Worm (Caenorhabditis elegans) whole organism, L1 larva: ENCODE measurements around the gene T22D1.1.

Source experiments
- ama-1 ChIP-seq: fragments of 150-350 bp; optimal IDR thresholded peaks from 2 replicates; lab custom pipeline; 2014
- lin-15B ChIP-seq: fragments of 150-350 bp; sonication (generic microtip); optimal IDR thresholded peaks from 3 replicates; lab custom pipeline; 2014; ENCODE audit warnings: missing biosample characterization, missing genetic modification characterization
- lin-35 ChIP-seq, 2 experiments: fragments of 150-350 bp; optimal IDR thresholded peaks; 2 replicates each; lab custom pipeline; 2014; ENCODE audit warnings: missing biosample characterization in 2 of 2, missing genetic modification characterization in 2 of 2, missing genetic modification reagents in 2 of 2
- lin-39 ChIP-seq: fragments of 150-350 bp; optimal IDR thresholded peaks from 2 replicates; lab custom pipeline; 2014; ENCODE audit warnings: missing biosample characterization, missing genetic modification reagents, missing genetic modification characterization
- mdl-1 ChIP-seq, 2 experiments: fragments of 150-350 bp; optimal IDR thresholded peaks; 2 replicates each; lab custom pipeline; 2014 to 2017; ENCODE audit warnings: missing biosample characterization in 2 of 2, missing genetic modification characterization in 2 of 2, inconsistent platforms in 1 of 2
- nhr-11 ChIP-seq: fragments of 150-350 bp; optimal IDR thresholded peaks from 2 replicates; lab custom pipeline; 2014; ENCODE audit warnings: missing biosample characterization, missing genetic modification characterization
- pqm-1 ChIP-seq: sonication (generic microtip); optimal IDR thresholded peaks from 3 replicates; lab custom pipeline; 2017; ENCODE audit warnings: missing biosample characterization, missing genetic modification characterization
- skn-1 ChIP-seq: fragments of 150-350 bp; optimal IDR thresholded peaks from 2 replicates; lab custom pipeline; 2014; ENCODE audit warnings: missing biosample characterization, missing genetic modification characterization
- zip-4 ChIP-seq: fragments of 200-800 bp; sonication (Bioruptor generic); optimal IDR thresholded peaks from 2 replicates; lab custom pipeline; 2018; ENCODE audit warnings: mild to moderate bottlenecking, missing genetic modification characterization, moderate library complexity, missing compliant biosample characterization

ce11 chrIV:6883342-6883741, 39.8 kb upstream of the T22D1.1 start, which contains the start of gene tre-2:
- TF ChIP-seq lin-15B (tag; lab: Kevin White, UChicago) (no peak), zip-4 (GFP tag; lab: Kevin White, UChicago) (no peak), mdl-1 (tag; optimal IDR thresholded peaks at IDR 0.05; lab: Kevin White, UChicago) (no peak), skn-1 (tag; lab: Kevin White, UChicago) (no peak), pqm-1 (tag; lab: Kevin White, UChicago) (no peak), ama-1 (lab: Kevin White, UChicago) (no peak), lin-39 (tag; lab: Kevin White, UChicago) (no peak), lin-35 (GFP tag; optimal IDR thresholded peaks at IDR 0.05; lab: Kevin White, UChicago) (no peak), nhr-11 (tag; lab: Kevin White, UChicago) (no peak)
